Fruit fly (Drosophila melanogaster): ENCODE data around the gene 5-HT2B.

Gene 5-HT2B

DNA sequence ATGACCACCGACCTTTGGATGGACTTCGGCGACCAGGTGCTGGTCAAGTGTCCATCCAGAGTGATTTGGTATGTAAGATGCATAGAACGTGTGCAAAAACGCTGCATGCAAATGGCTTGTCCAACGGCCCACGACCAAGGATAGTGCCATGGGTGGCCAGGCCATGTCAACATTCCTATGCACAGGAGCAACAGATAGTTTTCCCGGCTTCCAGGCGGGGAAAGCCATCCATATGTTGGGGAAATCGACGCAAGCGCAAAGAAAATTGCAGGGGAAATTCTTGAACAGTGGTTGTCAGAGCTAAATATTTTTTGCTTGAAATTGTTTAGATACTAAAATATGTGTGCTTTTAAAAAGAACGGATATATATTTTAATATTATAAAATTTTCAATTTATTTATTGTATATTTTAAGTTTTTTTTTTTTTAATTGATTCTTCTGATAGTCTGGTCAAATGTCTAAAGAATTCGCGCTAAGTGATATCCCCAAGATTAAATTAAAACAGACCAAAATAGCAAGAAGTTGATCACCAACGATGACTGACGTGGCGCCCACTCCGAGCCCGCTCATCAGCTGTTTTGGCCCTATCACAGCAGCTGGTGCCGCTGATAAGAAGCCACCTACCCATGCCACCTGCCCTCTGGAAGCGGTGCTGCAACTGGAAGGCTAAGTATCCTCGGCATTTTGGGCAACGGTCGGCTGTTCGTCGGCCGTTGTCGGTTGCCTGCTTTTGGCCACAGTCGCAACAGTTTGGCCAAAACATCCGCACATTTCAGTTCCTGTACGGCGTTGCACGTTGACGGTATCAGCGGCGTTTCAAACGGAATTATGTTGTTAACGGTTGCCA, at the start of gene 5-HT2B:
TSS of gene 5-HT2B (plus strand) at position 797 of the 847 bp plus-strand sequence.
- peak; percentile 74 for TF ChIP-seq Eip78C (GFP tag)
- no peak for TF ChIP-seq CG8319 (GFP tag; optimal IDR thresholded peaks at IDR 0.05)
- no peak for TF ChIP-seq CG3032 (tag; optimal IDR thresholded peaks at IDR 0.05)
- TF ChIP-seq CG9139 (GFP tag; optimal IDR thresholded peaks at IDR 0.05): no peak
- TF ChIP-seq OdsH (GFP tag; optimal IDR thresholded peaks at IDR 0.05): peak; percentile 35
- peak; percentile 30; the same call in 1 of the 2 replicates for TF ChIP-seq CG11294 (GFP tag; IDR thresholded peaks at IDR 0.05)
- no peak for TF ChIP-seq Blimp-1 (GFP tag; optimal IDR thresholded peaks at IDR 0.05)
- TF ChIP-seq Lpt (GFP tag; optimal IDR thresholded peaks at IDR 0.05): no peak
- no peak for TF ChIP-seq Eip75B (GFP tag; optimal IDR thresholded peaks at IDR 0.05)
- TF ChIP-seq dac (GFP tag; optimal IDR thresholded peaks at IDR 0.05): no peak
- peak; percentile 30 for TF ChIP-seq CG6276 (GFP tag; optimal IDR thresholded peaks at IDR 0.05)
- TF ChIP-seq dsx (GFP tag; optimal IDR thresholded peaks at IDR 0.05; ENCODE audit: poor library complexity, severe bottlenecking): no peak
- TF ChIP-seq svp (GFP tag): peak; percentile 47
- TF ChIP-seq vri (GFP tag; optimal IDR thresholded peaks at IDR 0.05): no peak
- no peak for TF ChIP-seq topi (GFP tag; optimal IDR thresholded peaks at IDR 0.05)
- no peak for TF ChIP-seq CG11762 (GFP tag; optimal IDR thresholded peaks at IDR 0.05; ENCODE audit: insufficient read depth)
- no peak; the same call in 1 of the 2 replicates for TF ChIP-seq CG15336 (GFP tag; IDR thresholded peaks at IDR 0.05)
- no peak for TF ChIP-seq CG6163 (GFP tag; IDR thresholded peaks at IDR 0.05)
- TF ChIP-seq Sox102F (GFP tag; optimal IDR thresholded peaks at IDR 0.05): no peak
- TF ChIP-seq Hr39 (GFP tag; optimal IDR thresholded peaks at IDR 0.05): no peak
- TF ChIP-seq ss (GFP tag; optimal IDR thresholded peaks at IDR 0.05): no peak
- TF ChIP-seq CG4318 (GFP tag; optimal IDR thresholded peaks at IDR 0.05): peak; percentile 51
- TF ChIP-seq fd85E (GFP tag; optimal IDR thresholded peaks at IDR 0.05): no peak
- TF ChIP-seq salr (GFP tag; optimal IDR thresholded peaks at IDR 0.05): peak in 1 of 2 experiments; percentile 6
- no peak for TF ChIP-seq CG6854 (GFP tag; optimal IDR thresholded peaks at IDR 0.05)
- TF ChIP-seq CG3919 (GFP tag; optimal IDR thresholded peaks at IDR 0.05): peak; percentile 22
- TF ChIP-seq net (GFP tag; optimal IDR thresholded peaks at IDR 0.05): peak; percentile 10
- no peak for TF ChIP-seq lz (GFP tag; optimal IDR thresholded peaks at IDR 0.05)
- no peak for TF ChIP-seq CG34406 (GFP tag; optimal IDR thresholded peaks at IDR 0.05)
- peak; percentile 51; the same call in 2 of the 3 replicates for TF ChIP-seq CG8119 (GFP tag; IDR thresholded peaks at IDR 0.05)
- no peak for TF ChIP-seq Eip93F (GFP tag; optimal IDR thresholded peaks at IDR 0.05)
- peak; percentile 18 for TF ChIP-seq Ets96B (tag; optimal IDR thresholded peaks at IDR 0.05)
- peak; percentile 40 for TF ChIP-seq achi (GFP tag; optimal IDR thresholded peaks at IDR 0.05)
- TF ChIP-seq Smox (GFP tag; optimal IDR thresholded peaks at IDR 0.05): no peak
- TF ChIP-seq CG6792 (GFP tag; optimal IDR thresholded peaks at IDR 0.05): no peak
- TF ChIP-seq cyc (GFP tag; optimal IDR thresholded peaks at IDR 0.05): no peak
- peak; percentile 7 for TF ChIP-seq CG16779 (tag; optimal IDR thresholded peaks at IDR 0.05)
- peak; percentile 27; the same call in 1 of the 3 replicates for TF ChIP-seq eg (GFP tag; IDR thresholded peaks at IDR 0.05)
- TF ChIP-seq fkh (GFP tag; optimal IDR thresholded peaks at IDR 0.05): no peak
- no peak for TF ChIP-seq CG31627 (GFP tag; optimal IDR thresholded peaks at IDR 0.05)
- TF ChIP-seq Sox15 (GFP tag; optimal IDR thresholded peaks at IDR 0.05): no peak
- no peak for TF ChIP-seq CG7368 (GFP tag; optimal IDR thresholded peaks at IDR 0.05)
- no peak for TF ChIP-seq fd59A (GFP tag; optimal IDR thresholded peaks at IDR 0.05)
- peak; percentile 28 for TF ChIP-seq Hr4 (GFP tag; optimal IDR thresholded peaks at IDR 0.05)
- TF ChIP-seq Ets21C (GFP tag; optimal IDR thresholded peaks at IDR 0.05): no peak
- peak; percentile 29 for TF ChIP-seq acj6 (GFP tag; optimal IDR thresholded peaks at IDR 0.05)
- TF ChIP-seq Gug (GFP tag; IDR thresholded peaks at IDR 0.05): no peak
- TF ChIP-seq CG11902 (GFP tag; optimal IDR thresholded peaks at IDR 0.05): no peak
- TF ChIP-seq CG1621 (tag; optimal IDR thresholded peaks at IDR 0.05): no peak
- TF ChIP-seq pdm3 (GFP tag; optimal IDR thresholded peaks at IDR 0.05): no peak
- peak; percentile 40 for TF ChIP-seq CG10631 (GFP tag; optimal IDR thresholded peaks at IDR 0.05)

All from whole organism, prepupa.